Worm (Caenorhabditis elegans): ENCODE measurements around the gene ptr-24.

ptr-24 gene

DNA sequence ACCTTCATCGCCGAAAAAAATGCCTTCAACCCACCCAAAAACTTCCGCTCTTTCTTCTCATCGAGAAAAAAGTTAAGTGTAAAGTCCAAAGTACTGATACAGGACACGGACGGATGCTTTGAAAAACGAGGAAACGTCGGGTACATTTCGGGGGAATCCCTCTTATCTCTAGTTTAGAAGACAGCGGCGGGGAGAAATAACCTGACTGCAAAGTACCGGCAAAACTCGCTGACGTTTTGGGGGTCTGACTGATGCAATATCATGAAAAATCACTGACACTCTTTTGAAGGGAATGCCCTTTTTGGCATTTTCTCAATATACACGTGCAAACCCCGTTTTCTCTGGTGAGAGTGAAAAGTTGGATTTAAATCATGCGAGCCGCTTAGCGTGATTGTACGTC, 18.6 kb downstream of the ptr-24 start (continued):
- TF ChIP-seq lin-39 (tag; optimal IDR thresholded peaks at IDR 0.05) (no peak), nhr-23 (tag; optimal IDR thresholded peaks at IDR 0.05) (peak; percentile 87)

DNA sequence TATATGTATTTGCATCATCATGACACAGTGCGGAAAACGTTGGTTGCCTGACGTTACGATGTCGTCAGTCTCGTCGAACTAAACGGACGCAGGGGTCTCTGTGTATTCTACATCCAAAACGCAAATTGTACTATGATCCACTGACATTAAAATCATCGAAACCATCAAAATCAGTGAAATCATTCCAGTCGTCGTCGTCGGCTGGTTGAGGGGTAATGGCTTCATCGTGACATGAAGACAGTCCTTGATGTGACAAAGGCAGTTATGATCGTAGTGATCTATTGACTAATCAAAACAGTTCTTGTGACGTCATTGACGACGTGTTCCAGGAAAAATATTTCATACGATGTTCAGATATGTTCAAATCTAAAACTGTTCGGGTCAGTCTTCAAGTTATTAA, 19.8 kb downstream of the ptr-24 start:
- TF ChIP-seq lsy-12 (tag; optimal IDR thresholded peaks at IDR 0.05) (no peak), R02D3.7 (tag; optimal IDR thresholded peaks at IDR 0.05) (no peak), ZK546.5 (tag; optimal IDR thresholded peaks at IDR 0.05) (no peak), sea-2 (GFP tag; optimal IDR thresholded peaks at IDR 0.05) (no peak), nhr-237 (tag; optimal IDR thresholded peaks at IDR 0.05) (no peak), nhr-43 (tag; optimal IDR thresholded peaks at IDR 0.05; ENCODE audit: poor library complexity, severe bottlenecking) (peak; percentile 79), unc-62 (GFP tag; optimal IDR thresholded peaks at IDR 0.05) (no peak), ceh-82 (tag; optimal IDR thresholded peaks at IDR 0.05) (no peak), nhr-25 (tag; optimal IDR thresholded peaks at IDR 0.05) (peak; percentile 44)

DNA sequence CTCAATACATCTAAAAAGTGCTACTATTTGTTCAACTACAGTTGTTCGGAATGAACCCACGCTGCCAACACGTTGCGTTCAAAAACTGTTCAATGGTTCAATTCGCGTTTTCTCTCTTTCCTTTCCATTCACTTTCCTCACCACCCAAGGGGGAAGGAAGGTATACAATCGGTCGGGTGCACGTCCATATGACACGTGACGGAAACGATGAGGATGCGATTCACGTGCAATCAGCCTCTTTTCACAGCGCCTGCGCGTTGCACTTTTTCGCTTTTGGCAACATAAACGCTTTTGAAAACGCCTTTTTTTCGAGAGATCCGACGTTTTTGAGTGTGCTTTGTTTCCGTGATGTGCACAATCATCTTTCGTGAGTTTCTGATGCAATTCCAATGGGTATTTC, 20.7 kb downstream of the ptr-24 start:
- no peak for TF ChIP-seq unc-39 (tag; optimal IDR thresholded peaks at IDR 0.05)
- TF ChIP-seq nhr-12 (tag; optimal IDR thresholded peaks at IDR 0.05), result no peak
- peak; percentile 59 for TF ChIP-seq lsy-12 (tag; optimal IDR thresholded peaks at IDR 0.05)
- no peak for TF ChIP-seq zag-1 (tag; optimal IDR thresholded peaks at IDR 0.05)
- TF ChIP-seq pha-4 (tag; optimal IDR thresholded peaks at IDR 0.05), result peak; percentile 95
- TF ChIP-seq pqm-1 (tag; optimal IDR thresholded peaks at IDR 0.05), result peak; percentile 91
- peak; percentile 69 for TF ChIP-seq egl-27 (tag; optimal IDR thresholded peaks at IDR 0.05)
- TF ChIP-seq lin-39 (tag; optimal IDR thresholded peaks at IDR 0.05), result no peak
- no peak for TF ChIP-seq nhr-28 (tag; optimal IDR thresholded peaks at IDR 0.05)
- TF ChIP-seq ZK546.5 (tag; optimal IDR thresholded peaks at IDR 0.05), result no peak
- peak; percentile 97 for TF ChIP-seq nhr-43 (tag; optimal IDR thresholded peaks at IDR 0.05; ENCODE audit: poor library complexity, severe bottlenecking)
- no peak for TF ChIP-seq ceh-16 (tag; optimal IDR thresholded peaks at IDR 0.05)
- TF ChIP-seq nhr-76 (tag; optimal IDR thresholded peaks at IDR 0.05), result peak; percentile 54
- TF ChIP-seq fos-1 (tag; optimal IDR thresholded peaks at IDR 0.05), result no peak
- TF ChIP-seq hmg-11 (tag; optimal IDR thresholded peaks at IDR 0.05), result no peak
- peak; percentile 80 for TF ChIP-seq tbx-2 (tag; optimal IDR thresholded peaks at IDR 0.05)
- TF ChIP-seq R02D3.7 (tag; optimal IDR thresholded peaks at IDR 0.05), result peak; percentile 18
- no peak for TF ChIP-seq skn-1 (tag; optimal IDR thresholded peaks at IDR 0.05)
- peak; percentile 81 for TF ChIP-seq ama-1 (optimal IDR thresholded peaks at IDR 0.05)
- TF ChIP-seq lin-15B (tag; optimal IDR thresholded peaks at IDR 0.05), result no peak
- TF ChIP-seq nhr-11 (tag; optimal IDR thresholded peaks at IDR 0.05), result peak; percentile 90
- TF ChIP-seq aly-2 (tag; optimal IDR thresholded peaks at IDR 0.05), result no peak
- no peak for TF ChIP-seq ceh-82 (tag; optimal IDR thresholded peaks at IDR 0.05)
- peak; percentile 12 for TF ChIP-seq ztf-4 (tag; optimal IDR thresholded peaks at IDR 0.05)
- TF ChIP-seq nhr-23 (tag; optimal IDR thresholded peaks at IDR 0.05), result peak; percentile 87
- no peak for TF ChIP-seq snpc-4 (tag; optimal IDR thresholded peaks at IDR 0.05)
- TF ChIP-seq elt-3 (tag; optimal IDR thresholded peaks at IDR 0.05), result peak in 2 of 3 experiments; percentile 33 to 61
- TF ChIP-seq fkh-10 (GFP tag; optimal IDR thresholded peaks at IDR 0.05), result peak; percentile 78
- TF ChIP-seq nhr-77 (tag; optimal IDR thresholded peaks at IDR 0.05), result no peak
- peak; percentile 63 for TF ChIP-seq nfya-1 (tag; optimal IDR thresholded peaks at IDR 0.05; ENCODE audit: insufficient read depth)
- peak; percentile 78 for TF ChIP-seq elt-2 (tag; optimal IDR thresholded peaks at IDR 0.05)
- no peak for TF ChIP-seq elt-1 (tag; optimal IDR thresholded peaks at IDR 0.05)
- TF ChIP-seq mml-1 (tag; optimal IDR thresholded peaks at IDR 0.05), result peak; percentile 89
- TF ChIP-seq nhr-67 (tag; optimal IDR thresholded peaks at IDR 0.05), result no peak
- TF ChIP-seq jun-1 (tag; optimal IDR thresholded peaks at IDR 0.05), result peak; percentile 93
- TF ChIP-seq fkh-2 (tag; optimal IDR thresholded peaks at IDR 0.05), result no peak
- no peak for TF ChIP-seq sea-2 (GFP tag; optimal IDR thresholded peaks at IDR 0.05)
- no peak for TF ChIP-seq unc-62 (GFP tag; optimal IDR thresholded peaks at IDR 0.05)
- TF ChIP-seq nhr-237 (tag; optimal IDR thresholded peaks at IDR 0.05), result no peak
- TF ChIP-seq nhr-25 (tag; optimal IDR thresholded peaks at IDR 0.05), result peak; percentile 89
- TF ChIP-seq eor-1 (tag; optimal IDR thresholded peaks at IDR 0.05), result no peak
- no peak for TF ChIP-seq daf-12 (tag; optimal IDR thresholded peaks at IDR 0.05)
- TF ChIP-seq mdl-1 (tag; optimal IDR thresholded peaks at IDR 0.05), result peak; percentile 88
- peak; percentile 32 for TF ChIP-seq egl-5 (tag; optimal IDR thresholded peaks at IDR 0.05)
- no peak for TF ChIP-seq ceh-28 (tag; optimal IDR thresholded peaks at IDR 0.05)
- no peak for TF ChIP-seq ceh-9 (tag; optimal IDR thresholded peaks at IDR 0.05)
- no peak for TF ChIP-seq ztf-11 (tag; optimal IDR thresholded peaks at IDR 0.05)
